Fruit fly (Drosophila melanogaster): ENCODE data around the gene HDAC6.

HDAC6 gene

dm6 chrX:15320973-15321372 is 12.1 kb upstream of the HDAC6 start:
- TF ChIP-seq Myc (optimal IDR thresholded peaks at IDR 0.05) = no peak
- no peak for TF ChIP-seq psq (optimal IDR thresholded peaks at IDR 0.05)
- TF ChIP-seq h (optimal IDR thresholded peaks at IDR 0.05) = no peak
- no peak for TF ChIP-seq ttk (optimal IDR thresholded peaks at IDR 0.05)
- TF ChIP-seq Sin3A (optimal IDR thresholded peaks at IDR 0.05) = no peak
- TF ChIP-seq insv (optimal IDR thresholded peaks at IDR 0.05) = no peak

- no peak for TF ChIP-seq h (optimal IDR thresholded peaks at IDR 0.05)
These were observed 9.7 kb upstream of the HDAC6 start for dm6 chrX:15323302-15323880.

- TF ChIP-seq ttk (optimal IDR thresholded peaks at IDR 0.05) (no peak), Myc (optimal IDR thresholded peaks at IDR 0.05) (no peak), insv (optimal IDR thresholded peaks at IDR 0.05) (no peak), Sin3A (optimal IDR thresholded peaks at IDR 0.05) (no peak), h (optimal IDR thresholded peaks at IDR 0.05) (no peak), psq (optimal IDR thresholded peaks at IDR 0.05) (no peak)
These were observed 4.9 kb upstream of the HDAC6 start, which contains the start of gene dah for dm6 chrX:15328148-15328718. dah (plus strand) TSS chrX:15328342.

- TF ChIP-seq psq (optimal IDR thresholded peaks at IDR 0.05) (no peak), Sin3A (optimal IDR thresholded peaks at IDR 0.05) (no peak), Myc (optimal IDR thresholded peaks at IDR 0.05) (no peak), ttk (optimal IDR thresholded peaks at IDR 0.05) (no peak), insv (optimal IDR thresholded peaks at IDR 0.05) (no peak), h (optimal IDR thresholded peaks at IDR 0.05) (no peak)
These were observed 1.9 kb downstream of the HDAC6 start for dm6 chrX:15334999-15335398.

dm6 chrX:15335845-15336453 is 2.8 kb downstream of the HDAC6 start:
- TF ChIP-seq insv (optimal IDR thresholded peaks at IDR 0.05) = no peak
- TF ChIP-seq ttk (optimal IDR thresholded peaks at IDR 0.05) = no peak
- TF ChIP-seq h (optimal IDR thresholded peaks at IDR 0.05) = no peak
- no peak for TF ChIP-seq psq (optimal IDR thresholded peaks at IDR 0.05)

dm6 chrX:15342017-15342416 is 8.9 kb downstream of the HDAC6 start, which contains the start of gene CG9123:
CG9123 (minus strand) TSS chrX:15342117.
- no peak for TF ChIP-seq Sin3A (optimal IDR thresholded peaks at IDR 0.05)
- no peak for TF ChIP-seq psq (optimal IDR thresholded peaks at IDR 0.05)
- no peak for TF ChIP-seq ttk (optimal IDR thresholded peaks at IDR 0.05)
- TF ChIP-seq Myc (optimal IDR thresholded peaks at IDR 0.05) = no peak
- no peak for TF ChIP-seq insv (optimal IDR thresholded peaks at IDR 0.05)
- no peak for TF ChIP-seq h (optimal IDR thresholded peaks at IDR 0.05)

dm6 chrX:15344473-15345331 is 11.6 kb downstream of the HDAC6 start, which contains the start of the genes CG12608 and Prp5:
CG12608 (minus strand) TSS chrX:15344625.
Prp5 (plus strand) TSS chrX:15345169.
- TF ChIP-seq Myc (optimal IDR thresholded peaks at IDR 0.05) (no peak), Sin3A (optimal IDR thresholded peaks at IDR 0.05) (no peak)

- TF ChIP-seq ttk (optimal IDR thresholded peaks at IDR 0.05) = no peak
- TF ChIP-seq h (optimal IDR thresholded peaks at IDR 0.05) = no peak
- no peak for TF ChIP-seq Sin3A (optimal IDR thresholded peaks at IDR 0.05)
- TF ChIP-seq psq (optimal IDR thresholded peaks at IDR 0.05) = no peak
- TF ChIP-seq Myc (optimal IDR thresholded peaks at IDR 0.05) = no peak
- no peak for TF ChIP-seq insv (optimal IDR thresholded peaks at IDR 0.05)
These were observed 19.6 kb downstream of the HDAC6 start for dm6 chrX:15352692-15353091.

dm6 chrX:15353654-15354053 is 20.5 kb downstream of the HDAC6 start:
- no peak for TF ChIP-seq psq (optimal IDR thresholded peaks at IDR 0.05)
- no peak for TF ChIP-seq Sin3A (optimal IDR thresholded peaks at IDR 0.05)
- no peak for TF ChIP-seq h (optimal IDR thresholded peaks at IDR 0.05)
- no peak for TF ChIP-seq insv (optimal IDR thresholded peaks at IDR 0.05)
- no peak for TF ChIP-seq ttk (optimal IDR thresholded peaks at IDR 0.05)
- TF ChIP-seq Myc (optimal IDR thresholded peaks at IDR 0.05) = no peak

- TF ChIP-seq Sin3A (optimal IDR thresholded peaks at IDR 0.05) (no peak), insv (optimal IDR thresholded peaks at IDR 0.05) (no peak), ttk (optimal IDR thresholded peaks at IDR 0.05) (no peak), Myc (optimal IDR thresholded peaks at IDR 0.05) (no peak), h (optimal IDR thresholded peaks at IDR 0.05) (no peak), psq (optimal IDR thresholded peaks at IDR 0.05) (no peak)
These were observed 23.3 kb downstream of the HDAC6 start for dm6 chrX:15356410-15356809.

- TF ChIP-seq Myc (optimal IDR thresholded peaks at IDR 0.05) = no peak
- TF ChIP-seq psq (optimal IDR thresholded peaks at IDR 0.05) = no peak
- no peak for TF ChIP-seq h (optimal IDR thresholded peaks at IDR 0.05)
- TF ChIP-seq Sin3A (optimal IDR thresholded peaks at IDR 0.05) = no peak
- no peak for TF ChIP-seq insv (optimal IDR thresholded peaks at IDR 0.05)
- no peak for TF ChIP-seq ttk (optimal IDR thresholded peaks at IDR 0.05)
These were observed 27.9 kb downstream of the HDAC6 start, which contains the start of gene Pp1-13C for dm6 chrX:15360961-15361360. Pp1-13C (minus strand) TSS chrX:15361061.

dm6 chrX:15363649-15364048 is 30.5 kb downstream of the HDAC6 start:
- TF ChIP-seq Myc (optimal IDR thresholded peaks at IDR 0.05) (no peak), ttk (optimal IDR thresholded peaks at IDR 0.05) (no peak), insv (optimal IDR thresholded peaks at IDR 0.05) (no peak), h (optimal IDR thresholded peaks at IDR 0.05) (no peak), Sin3A (optimal IDR thresholded peaks at IDR 0.05) (no peak), psq (optimal IDR thresholded peaks at IDR 0.05) (no peak)

All from Kc167 (cell line).